Worm (Caenorhabditis elegans): ENCODE measurements around the gene srh-67.

Gene srh-67

ce11 chrII:12480811-12481210, 27.9 kb upstream of the srh-67 start, which contains the start of gene arrd-9:
Gene arrd-9, minus strand, starts transcription at chrII:12480911.
- TF ChIP-seq gei-8 (GFP tag; optimal IDR thresholded peaks at IDR 0.05) (no peak), Y105C5A.15 (GFP tag; IDR thresholded peaks at IDR 0.05) (no peak), ceh-62 (tag; optimal IDR thresholded peaks at IDR 0.05) (no peak), hmg-1.1 (GFP tag; IDR thresholded peaks at IDR 0.05) (no peak), hlh-11 (tag; optimal IDR thresholded peaks at IDR 0.05) (no peak), dve-1 (tag; optimal IDR thresholded peaks at IDR 0.05; ENCODE audit: insufficient read depth) (no peak), dpl-1 (GFP tag; optimal IDR thresholded peaks at IDR 0.05) (no peak), nhr-10 (tag; optimal IDR thresholded peaks at IDR 0.05) (no peak), aly-2 (tag; optimal IDR thresholded peaks at IDR 0.05) (no peak), lin-29 (GFP tag; IDR thresholded peaks at IDR 0.05) (no peak), D1046.2 (GFP tag; IDR thresholded peaks at IDR 0.05) (no peak), ama-1 (optimal IDR thresholded peaks at IDR 0.05) (no peak)

- TF ChIP-seq fkh-10 (GFP tag; optimal IDR thresholded peaks at IDR 0.05), result no peak
These were observed 27.1 kb upstream of the srh-67 start for ce11 chrII:12481645-12482044.

ce11 chrII:12482622-12483021, 26.1 kb upstream of the srh-67 start, which contains the start of gene fbxb-102:
Gene fbxb-102, plus strand, starts transcription at chrII:12482922.
- TF ChIP-seq daf-19 (GFP tag; conservative IDR thresholded peaks at IDR 0.05) (no peak), set-16 (GFP tag; IDR thresholded peaks at IDR 0.05) (no peak), arid-1 (GFP tag; conservative IDR thresholded peaks at IDR 0.05) (no peak), egl-27 (tag; optimal IDR thresholded peaks at IDR 0.05) (no peak), mes-2 (tag; optimal IDR thresholded peaks at IDR 0.05; ENCODE audit: poor library complexity, severe bottlenecking) (no peak), ceh-20 (GFP tag; IDR thresholded peaks at IDR 0.05) (no peak), lin-39 (tag; optimal IDR thresholded peaks at IDR 0.05) (no peak), lin-15B (tag; optimal IDR thresholded peaks at IDR 0.05) (no peak), spr-3 (GFP tag; optimal IDR thresholded peaks at IDR 0.05) (no peak), ceh-82 (tag; optimal IDR thresholded peaks at IDR 0.05) (no peak), nhr-28 (tag; optimal IDR thresholded peaks at IDR 0.05) (no peak), dve-1 (tag; optimal IDR thresholded peaks at IDR 0.05; ENCODE audit: insufficient read depth) (no peak), nhr-111 (GFP tag; optimal IDR thresholded peaks at IDR 0.05) (no peak), nhr-48 (tag; optimal IDR thresholded peaks at IDR 0.05) (no peak), aly-2 (tag; optimal IDR thresholded peaks at IDR 0.05) (no peak), lsy-2 (tag; optimal IDR thresholded peaks at IDR 0.05) (no peak), snpc-1.2 (GFP tag; IDR thresholded peaks at IDR 0.05) (no peak), dpl-1 (GFP tag; optimal IDR thresholded peaks at IDR 0.05) (no peak)

- no peak for TF ChIP-seq hlh-11 (tag; optimal IDR thresholded peaks at IDR 0.05)
- TF ChIP-seq set-16 (GFP tag; IDR thresholded peaks at IDR 0.05), result 0 out of 2 replicates have a peak, but pooled peaks have one; percentile 0
- TF ChIP-seq Y48G9A.11 (GFP tag; IDR thresholded peaks at IDR 0.05), result no peak
These were observed 23.7 kb upstream of the srh-67 start, which contains the start of gene F15A4.10 for ce11 chrII:12485060-12485459. Gene F15A4.10, minus strand, starts transcription at chrII:12485160.

- TF ChIP-seq nhr-111 (GFP tag; optimal IDR thresholded peaks at IDR 0.05), result no peak
- TF ChIP-seq fkh-10 (GFP tag; optimal IDR thresholded peaks at IDR 0.05), result no peak
- no peak for TF ChIP-seq ceh-20 (GFP tag; IDR thresholded peaks at IDR 0.05)
- TF ChIP-seq set-16 (GFP tag; IDR thresholded peaks at IDR 0.05), result no peak
These were observed 19.9 kb upstream of the srh-67 start for ce11 chrII:12488810-12489209.

- TF ChIP-seq unc-130 (GFP tag; optimal IDR thresholded peaks at IDR 0.05) (no peak), dpl-1 (GFP tag; optimal IDR thresholded peaks at IDR 0.05) (no peak), ZK337.2 (GFP tag; IDR thresholded peaks at IDR 0.05) (no peak), set-16 (GFP tag; IDR thresholded peaks at IDR 0.05) (no peak), aha-1 (tag) (no peak), nhr-42 (GFP tag; IDR thresholded peaks at IDR 0.05) (no peak), fkh-10 (GFP tag; optimal IDR thresholded peaks at IDR 0.05) (no peak), attf-4 (tag; optimal IDR thresholded peaks at IDR 0.05) (no peak), unc-39 (tag; optimal IDR thresholded peaks at IDR 0.05) (no peak), Y5F2A.4 (GFP tag; optimal IDR thresholded peaks at IDR 0.05) (no peak), lin-15B (tag; optimal IDR thresholded peaks at IDR 0.05) (no peak), F26F4.8 (GFP tag; conservative IDR thresholded peaks at IDR 0.05) (no peak), arid-1 (GFP tag; conservative IDR thresholded peaks at IDR 0.05) (no peak), rbr-2 (tag; optimal IDR thresholded peaks at IDR 0.05) (no peak), skn-1 (tag; optimal IDR thresholded peaks at IDR 0.05) (no peak)
These were observed 18.8 kb upstream of the srh-67 start, which contains the start of gene T21B4.15 for ce11 chrII:12489903-12490302. Gene T21B4.15, plus strand, starts transcription at chrII:12490203.

Measured in whole organism, L4 larva.